Fruit fly (Drosophila melanogaster) whole organism, larva: ENCODE measurements around the gene CG14024.
A peak's percentile ranks its signal among the peaks of the same experiment; 100 is the strongest.

Experiments
- noc ChIP-seq: fragments of 200-800 bp; sonication (Bioruptor generic); optimal IDR thresholded peaks from 3 replicates; lab custom pipeline; 2019; ENCODE audit warnings: missing biosample characterization, mild to moderate bottlenecking, missing genetic modification characterization, moderate library complexity

The CG14024 gene

DNA sequence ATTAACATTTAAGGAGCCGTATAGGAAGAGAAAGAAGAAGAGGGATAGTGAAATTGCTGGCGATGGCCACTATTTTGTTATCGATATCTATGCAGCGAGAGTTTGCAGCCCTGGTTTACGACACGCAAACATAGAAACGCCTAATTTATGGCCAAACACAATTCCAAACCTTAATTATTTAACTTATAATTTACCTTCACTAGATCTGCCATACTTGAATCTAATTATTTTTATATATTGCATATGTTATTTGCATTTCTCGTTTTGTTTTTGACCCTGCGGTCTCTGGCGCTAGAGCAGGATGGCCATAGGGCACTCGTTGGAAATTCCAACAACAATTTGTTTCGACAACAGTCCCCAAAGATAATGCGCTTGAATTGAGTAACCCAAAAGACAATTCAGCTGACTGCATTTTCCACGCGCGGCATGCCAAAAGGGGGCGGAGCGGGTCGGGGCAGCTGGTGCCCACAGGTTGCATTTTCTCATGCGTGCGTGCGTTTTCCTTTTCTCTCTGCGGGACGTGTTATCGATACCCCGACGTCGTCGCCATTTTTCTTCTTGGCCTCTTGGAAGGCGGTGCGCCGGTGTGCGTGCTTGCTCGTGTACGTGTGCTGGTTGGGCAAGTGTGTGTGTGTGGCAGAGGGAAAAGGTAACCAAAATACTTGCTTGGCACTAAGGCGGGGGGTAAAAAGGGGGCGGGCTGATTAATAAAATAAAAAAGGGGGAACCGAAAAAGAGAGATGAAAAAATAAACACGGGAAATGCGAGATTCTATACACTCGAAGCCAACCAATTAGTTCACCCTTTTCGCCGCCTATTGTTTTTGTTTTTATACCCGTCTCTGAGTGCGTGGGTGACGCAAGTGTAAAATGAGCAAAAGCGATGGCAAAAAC, 10.5 kb upstream of the CG14024 start:
- peak; percentile 27 for TF ChIP-seq noc

DNA sequence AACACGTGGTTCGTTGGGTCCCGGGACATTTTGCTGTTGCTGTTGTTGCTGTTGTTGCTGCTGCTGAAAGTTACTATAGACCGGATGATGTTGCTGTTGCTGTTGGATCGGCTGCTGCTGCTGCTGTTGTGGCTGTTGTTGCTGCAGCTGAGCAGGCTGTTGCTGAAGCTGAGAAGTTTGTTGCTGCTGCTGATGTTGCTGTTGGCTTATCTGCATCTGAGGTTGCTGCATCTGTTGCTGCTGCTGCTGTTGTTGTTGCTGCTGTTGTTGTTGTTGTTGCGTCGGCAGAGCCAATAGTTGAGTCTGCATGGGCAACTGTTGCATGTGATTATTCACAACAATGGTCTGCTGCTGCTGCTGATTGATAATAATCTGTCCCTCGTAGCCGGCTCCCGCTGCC, 6.3 kb upstream of the CG14024 start:
- no peak for TF ChIP-seq noc

DNA sequence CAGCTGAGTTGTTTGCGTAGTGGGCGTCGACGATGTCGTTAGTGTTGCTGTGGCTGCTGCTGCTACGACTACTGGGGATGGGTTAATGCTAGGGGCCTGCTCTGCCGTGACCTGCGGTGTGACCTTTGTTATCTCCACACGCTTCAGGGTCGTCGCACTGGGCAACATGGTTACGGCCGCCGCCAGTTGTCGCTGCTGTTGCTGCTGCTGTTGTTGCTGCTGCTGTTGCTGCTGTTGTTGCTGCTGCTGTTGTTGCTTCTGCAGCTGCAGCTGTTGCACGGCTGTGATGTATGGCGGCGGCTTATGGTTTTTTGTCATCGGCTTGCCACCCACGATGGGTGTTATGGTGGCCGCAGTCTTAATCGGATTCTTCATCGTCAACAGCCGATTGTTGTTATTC, 5.4 kb upstream of the CG14024 start:
- no peak for TF ChIP-seq noc

DNA sequence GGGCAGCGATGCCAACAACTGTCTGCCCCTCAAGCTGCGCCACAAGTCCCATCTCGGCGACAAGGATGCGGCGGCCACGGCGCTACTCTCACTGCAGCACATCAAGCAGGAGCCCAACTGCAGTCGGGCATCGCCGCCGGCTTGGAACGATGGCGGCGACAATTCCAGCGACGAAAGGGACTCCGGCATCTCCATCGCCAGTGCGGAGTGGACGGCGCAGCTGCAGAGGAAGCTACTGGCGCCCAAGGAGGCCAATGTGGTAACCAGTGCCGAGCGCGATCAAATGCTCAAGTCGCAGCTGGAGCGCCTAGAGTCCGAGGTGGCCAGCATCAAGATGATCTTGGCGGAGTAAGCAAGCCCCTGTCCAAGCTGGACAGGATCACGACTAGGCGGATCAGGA, 5.3 kb downstream of the CG14024 start:
- no peak for TF ChIP-seq noc

DNA sequence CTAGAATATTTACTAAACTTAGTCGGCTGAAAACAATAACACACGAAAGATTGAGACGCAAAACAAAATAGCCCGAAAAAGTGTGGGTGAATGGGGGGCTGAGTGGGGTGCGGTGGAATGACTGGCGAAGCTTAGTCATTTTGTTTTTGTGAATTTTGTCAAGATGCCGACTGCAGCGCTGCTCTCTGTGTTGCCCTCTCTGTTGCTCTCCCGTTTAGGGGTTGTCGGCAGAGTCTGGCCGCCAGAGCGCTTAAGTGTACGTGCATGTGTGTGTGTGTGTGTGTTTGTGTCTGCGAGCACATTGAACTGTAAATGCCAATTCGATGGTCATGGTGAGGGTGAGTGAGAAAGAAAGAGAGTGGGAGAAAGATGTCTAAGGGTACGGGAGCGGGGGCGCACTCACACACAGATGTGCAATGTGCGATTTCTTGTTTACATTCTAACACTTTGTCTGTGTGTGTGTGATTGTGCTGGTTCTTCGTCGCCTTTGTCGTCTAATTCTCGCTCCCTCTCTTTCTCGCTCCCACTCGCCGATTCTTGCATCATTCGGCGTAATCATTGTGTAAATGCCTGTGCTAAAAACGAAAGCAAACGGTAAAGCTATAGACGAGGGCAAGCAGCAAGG, 8.2 kb downstream of the CG14024 start:
- peak; percentile 27 for TF ChIP-seq noc

DNA sequence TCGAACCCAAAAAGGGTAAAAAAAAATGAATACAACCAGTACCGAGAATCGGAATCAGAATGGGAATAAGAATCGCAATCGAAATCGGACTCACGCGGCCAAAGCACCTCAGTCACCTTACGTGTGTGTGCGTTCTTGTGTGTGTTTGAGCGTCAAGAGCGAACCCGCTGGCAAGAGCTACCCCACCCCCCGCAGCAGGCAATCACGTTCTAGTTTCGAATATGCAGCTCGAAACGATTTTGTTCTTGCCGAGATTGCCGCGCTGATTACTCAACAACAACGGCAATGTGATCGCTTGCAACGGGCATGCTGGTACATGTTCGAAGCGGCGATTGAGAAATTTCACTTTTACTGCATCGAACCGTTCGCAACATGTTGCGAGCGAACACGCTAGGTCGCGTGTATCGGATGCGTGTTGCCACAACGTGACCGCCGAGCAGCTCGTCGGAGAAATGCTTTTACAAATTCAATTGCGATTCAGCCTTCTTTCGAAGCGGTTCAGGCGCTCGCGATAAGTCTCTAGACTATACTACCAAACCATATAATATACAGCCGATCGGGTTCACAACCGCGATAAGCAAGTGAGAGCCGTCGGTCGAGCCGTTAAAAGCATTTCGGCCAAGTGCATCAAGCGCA, 9.3 kb downstream of the CG14024 start:
- TF ChIP-seq noc: peak; percentile 53

DNA sequence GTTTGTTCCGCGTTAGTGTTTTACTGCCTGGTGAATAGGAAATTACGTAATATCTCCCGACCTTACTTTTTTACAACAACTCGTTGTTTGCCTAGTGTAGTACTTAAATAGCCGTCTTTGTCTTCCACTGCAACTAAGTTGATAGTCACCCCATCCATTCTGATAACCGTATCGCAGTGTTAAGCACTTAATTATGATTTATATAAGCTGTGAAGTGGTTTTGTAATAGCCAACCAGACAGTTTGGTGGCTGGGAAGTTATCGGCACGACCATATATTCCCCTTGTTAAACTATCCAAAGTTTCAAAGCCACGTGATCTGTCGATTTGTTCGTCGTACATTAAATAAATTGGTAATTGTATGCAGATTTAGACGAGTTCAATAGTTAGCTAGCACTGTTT, 10.3 kb downstream of the CG14024 start:
- no peak for TF ChIP-seq noc

DNA sequence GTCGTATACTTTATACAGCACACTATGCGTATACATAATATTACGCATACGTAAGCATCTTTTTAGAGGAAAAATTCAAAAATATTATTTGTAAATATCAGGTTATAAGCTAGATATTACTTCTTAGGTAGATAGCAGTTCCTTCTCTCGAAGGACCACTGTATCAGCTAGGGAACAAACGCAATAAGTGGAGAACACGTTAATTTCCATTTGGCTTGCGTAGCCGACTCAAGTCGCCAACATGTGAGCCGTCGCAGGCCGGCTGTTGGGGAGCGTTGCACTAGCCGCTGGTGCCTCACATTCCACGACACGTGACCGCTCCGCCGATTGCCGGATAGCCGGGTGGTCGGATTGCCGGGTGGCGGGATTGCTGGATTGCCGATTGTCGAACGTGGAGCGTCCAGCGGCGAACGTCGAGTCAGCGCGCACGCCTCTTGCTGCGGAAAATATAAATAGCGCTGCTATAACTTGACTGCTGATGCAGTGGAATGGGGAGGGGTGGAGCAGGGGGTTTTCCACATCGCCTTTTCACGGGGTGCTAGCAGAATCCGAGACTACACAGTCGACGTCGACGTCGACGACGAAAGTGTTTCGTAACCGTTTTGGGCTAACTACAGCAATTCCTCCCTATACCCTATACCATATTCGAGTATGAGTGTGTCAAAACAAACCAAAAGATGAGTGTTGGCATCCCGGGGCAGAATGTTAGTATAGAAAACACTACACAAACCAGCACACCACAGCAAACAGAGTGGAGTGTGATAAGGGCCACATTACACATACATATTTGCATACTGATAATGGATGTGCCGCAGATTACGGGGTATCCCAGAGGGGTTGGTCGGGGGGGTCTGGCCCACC, 11.4 kb downstream of the CG14024 start:
- TF ChIP-seq noc: no peak

DNA sequence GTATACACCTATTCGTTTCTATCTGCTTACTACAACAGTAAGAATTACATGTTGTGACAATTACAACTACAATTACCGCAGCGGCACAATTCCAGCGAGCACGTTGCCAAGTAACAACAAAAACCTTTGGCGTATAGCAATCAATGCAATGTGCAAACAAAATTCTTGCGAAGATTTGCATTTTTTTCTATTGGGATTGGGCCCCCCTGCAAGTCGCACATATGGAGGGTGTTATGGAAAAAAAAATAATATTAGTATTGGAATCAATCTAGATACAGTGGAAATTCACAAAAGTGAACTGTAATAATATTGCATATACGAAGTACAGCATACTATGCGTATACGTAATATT, 12.0 kb downstream of the CG14024 start:
- no peak for TF ChIP-seq noc

DNA sequence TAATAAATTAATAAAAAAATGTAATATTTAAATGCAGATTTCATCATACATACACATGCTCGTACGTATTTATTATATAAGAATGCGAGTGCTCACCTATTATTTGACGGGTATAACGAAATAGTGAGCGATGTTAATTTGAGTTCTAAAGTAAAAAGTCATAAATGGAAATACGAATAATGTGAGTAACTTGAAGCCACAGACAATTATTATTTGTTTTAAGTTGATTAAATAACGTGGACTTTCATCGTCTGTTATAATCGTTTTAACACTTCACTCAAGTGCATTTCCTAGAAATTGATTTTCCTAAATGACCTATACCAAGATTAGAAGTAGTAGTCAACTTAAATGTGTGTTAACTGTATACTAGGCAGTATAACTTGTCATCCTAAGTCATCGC, 12.4 kb downstream of the CG14024 start:
- no peak for TF ChIP-seq noc

DNA sequence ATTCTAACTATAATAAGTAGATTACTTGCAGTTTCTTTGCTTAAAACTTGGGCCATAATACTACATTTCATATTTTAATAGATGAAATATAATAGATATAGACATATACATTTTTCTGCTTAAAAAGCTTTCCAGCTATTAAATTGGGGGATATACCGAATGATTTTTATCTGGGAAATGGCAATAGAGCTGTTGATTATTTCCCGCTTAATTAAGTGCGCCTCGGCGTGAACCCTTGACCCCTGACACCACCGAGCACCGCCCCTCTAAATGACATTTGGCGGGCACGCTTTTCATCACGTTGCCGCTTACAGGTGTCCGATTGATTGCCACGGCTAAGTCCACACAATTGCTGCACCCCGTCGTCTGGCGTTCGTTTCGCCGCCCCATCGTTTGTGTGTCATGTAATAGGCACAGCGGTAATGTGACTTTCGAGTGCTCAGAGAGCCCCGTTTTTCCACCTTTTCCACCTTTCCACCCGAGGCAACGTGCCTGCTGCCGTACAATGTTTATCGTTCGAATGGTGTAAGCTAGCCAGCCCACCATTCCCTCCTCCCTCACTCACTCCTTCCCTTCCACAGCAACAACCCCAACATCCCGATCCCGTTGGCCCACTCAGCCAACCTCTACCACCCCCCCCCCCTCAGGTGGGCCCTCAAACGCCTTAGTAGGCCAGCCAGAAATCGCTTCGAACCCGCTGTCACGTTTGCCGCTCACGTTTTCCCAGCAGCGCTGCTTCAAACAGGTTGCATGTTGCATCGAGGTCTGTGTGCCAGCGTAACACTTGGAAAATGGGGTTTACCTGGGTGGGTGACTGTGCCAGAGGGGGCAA, 13.7 kb downstream of the CG14024 start:
- TF ChIP-seq noc: no peak

DNA sequence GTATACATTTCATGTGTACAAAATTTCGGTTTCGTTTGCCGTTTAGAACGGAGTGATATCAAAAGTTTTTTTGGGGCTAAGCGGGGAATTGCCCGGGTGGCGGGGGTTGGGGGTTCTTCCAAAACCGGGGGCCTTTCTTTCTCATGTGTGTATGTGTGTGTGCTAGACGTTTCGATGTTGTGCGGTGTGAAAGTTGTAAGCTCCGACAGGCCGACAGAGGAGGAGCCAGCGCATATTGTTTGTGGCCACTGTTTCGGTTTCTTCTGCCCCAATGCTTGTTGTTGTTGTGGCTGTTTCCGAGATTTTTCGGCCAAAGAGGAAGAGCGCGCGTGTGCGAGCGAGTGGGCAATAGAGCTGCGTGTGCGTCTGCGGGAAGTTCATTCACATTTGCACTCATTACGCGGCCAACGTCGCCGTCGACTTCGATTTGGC, 14.4 kb downstream of the CG14024 start:
- no peak for TF ChIP-seq noc

DNA sequence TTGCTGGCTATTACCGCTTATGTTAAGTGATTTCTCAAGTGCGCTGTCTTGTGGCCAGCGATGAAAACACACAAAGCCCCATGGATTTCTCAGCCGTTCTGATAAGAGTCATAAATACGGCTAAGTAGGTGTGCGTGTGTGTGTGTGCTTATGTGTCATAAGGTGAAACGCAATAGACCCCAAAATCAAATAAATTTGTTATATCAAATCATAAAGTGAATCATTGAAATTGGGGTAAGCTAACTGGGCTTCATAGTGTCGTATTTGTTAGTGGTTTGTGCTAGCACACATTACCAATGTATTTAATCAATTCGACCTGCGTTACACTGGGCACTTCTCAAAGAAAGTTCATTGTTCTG, 15.1 kb downstream of the CG14024 start:
- TF ChIP-seq noc: no peak

DNA sequence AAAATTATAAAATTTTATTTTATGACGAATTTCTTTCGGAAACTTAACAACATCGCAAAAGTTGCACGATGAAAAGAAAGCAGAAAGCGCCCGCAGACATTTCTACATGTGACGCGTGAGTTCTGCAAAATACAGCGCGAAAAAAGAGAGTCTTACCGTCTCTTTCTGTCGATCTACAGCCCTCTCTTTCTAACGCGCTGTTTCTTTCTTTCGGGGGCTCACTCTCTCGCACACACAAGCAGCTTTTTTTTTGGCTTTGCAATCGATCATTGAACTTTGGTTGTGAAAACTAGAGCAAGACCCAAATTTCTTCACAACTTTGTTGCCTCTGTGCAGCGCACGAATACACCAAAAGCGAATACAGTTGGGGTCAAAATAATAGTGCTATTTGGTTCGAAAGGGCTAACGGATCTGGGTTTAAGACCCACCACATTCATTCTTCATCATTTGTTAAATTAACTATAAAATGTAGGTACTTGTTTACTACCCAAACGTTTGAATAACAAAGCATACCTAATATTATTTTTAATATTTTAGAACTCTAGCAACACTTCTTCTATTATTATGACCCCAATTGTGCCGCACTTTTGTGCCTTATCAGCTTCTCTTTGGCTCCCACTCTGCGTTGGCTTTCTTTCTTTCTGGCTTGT, 15.6 kb downstream of the CG14024 start:
- peak; percentile 95 for TF ChIP-seq noc

DNA sequence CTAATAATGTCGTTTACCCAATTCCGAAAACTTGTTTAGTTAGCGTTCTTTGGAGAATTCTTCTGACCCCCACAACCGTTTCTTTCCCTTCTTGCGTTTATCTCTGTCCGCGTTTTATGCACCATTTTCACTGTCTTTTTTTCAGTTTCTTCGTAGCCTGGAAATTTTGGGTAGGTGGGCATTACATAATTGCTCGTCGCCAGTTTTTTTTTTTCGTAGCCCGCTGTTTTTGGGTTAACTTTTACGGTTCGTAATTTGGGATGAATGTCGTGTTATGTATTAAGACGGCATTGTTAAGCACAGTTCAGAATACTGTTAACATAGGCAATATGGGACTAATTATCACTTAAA, 16.8 kb downstream of the CG14024 start:
- no peak for TF ChIP-seq noc
